Fruit fly (Drosophila melanogaster) whole organism, embryonic: ENCODE measurements around the gene CG6340.

Experiments
- Asciz ChIP-seq: fragments of 200-800 bp; sonication (Bioruptor generic); optimal IDR thresholded peaks from 2 replicates; lab custom pipeline; 2017; ENCODE audit warnings: missing biosample characterization, mild to moderate bottlenecking, missing genetic modification characterization, missing genetic modification reagents
- Atf-2 ChIP-seq: fragments of 200-800 bp; sonication (Bioruptor generic); optimal IDR thresholded peaks from 2 replicates; lab custom pipeline; 2016; ENCODE audit warnings: missing biosample characterization, missing genetic modification characterization
- B-H2 ChIP-seq: fragments of 200-800 bp; sonication (Bioruptor generic); optimal IDR thresholded peaks from 2 replicates; lab custom pipeline; 2018; ENCODE audit warnings: missing biosample characterization, mild to moderate bottlenecking, missing genetic modification characterization
- CG10979 ChIP-seq: fragments of 200-800 bp; sonication (Bioruptor generic); optimal IDR thresholded peaks from 2 replicates; lab custom pipeline; 2018; ENCODE audit warnings: missing biosample characterization, mild to moderate bottlenecking, missing genetic modification characterization, moderate library complexity
- CG13123 ChIP-seq: fragments of 200-800 bp; sonication (Bioruptor generic); optimal IDR thresholded peaks from 2 replicates; lab custom pipeline; 2016; ENCODE audit warnings: missing biosample characterization, missing genetic modification characterization
- CG13424 ChIP-seq: fragments of 200-800 bp; sonication (Bioruptor generic); optimal IDR thresholded peaks from 2 replicates; lab custom pipeline; 2019; ENCODE audit warnings: missing biosample characterization, mild to moderate bottlenecking, missing genetic modification characterization, moderate library complexity
- CG13624 ChIP-seq: fragments of 200-800 bp; sonication (Bioruptor generic); optimal IDR thresholded peaks from 2 replicates; lab custom pipeline; 2016; ENCODE audit warnings: missing biosample characterization, missing genetic modification characterization
- CG15073 ChIP-seq: fragments of 200-800 bp; sonication (Bioruptor generic); optimal IDR thresholded peaks from 2 replicates; lab custom pipeline; 2016; ENCODE audit warnings: missing biosample characterization, missing genetic modification characterization
- CG15696 ChIP-seq: fragments of 200-800 bp; sonication (Bioruptor generic); optimal IDR thresholded peaks from 2 replicates; lab custom pipeline; 2019; ENCODE audit warnings: missing biosample characterization, mild to moderate bottlenecking, missing genetic modification characterization, moderate library complexity
- CG17328 ChIP-seq: fragments of 200-800 bp; sonication (Bioruptor generic); IDR thresholded peaks from 2 replicates; pipeline ENCODE4 v1.3.6; 2022; ENCODE audit warnings: missing biosample characterization, missing genetic modification characterization
- CG17385 ChIP-seq: fragments of 200-800 bp; sonication (Bioruptor generic); optimal IDR thresholded peaks from 3 replicates; lab custom pipeline; 2018; ENCODE audit warnings: missing biosample characterization, mild to moderate bottlenecking, missing genetic modification characterization
- CG1792 ChIP-seq: fragments of 200-800 bp; sonication (Bioruptor generic); optimal IDR thresholded peaks from 2 replicates; lab custom pipeline; 2016; ENCODE audit warnings: missing biosample characterization, missing genetic modification characterization
- CG2678 ChIP-seq: fragments of 200-800 bp; sonication (Bioruptor generic); optimal IDR thresholded peaks from 3 replicates; lab custom pipeline; 2019; ENCODE audit warnings: missing biosample characterization, mild to moderate bottlenecking, missing genetic modification characterization, moderate library complexity
- CG2875 ChIP-seq: fragments of 200-800 bp; sonication (Bioruptor generic); optimal IDR thresholded peaks from 2 replicates; lab custom pipeline; 2017; ENCODE audit warnings: missing biosample characterization, mild to moderate bottlenecking, missing genetic modification characterization, missing genetic modification reagents
- CG3163 ChIP-seq: fragments of 200-800 bp; sonication (Bioruptor generic); optimal IDR thresholded peaks from 3 replicates; lab custom pipeline; 2016; ENCODE audit warnings: missing biosample characterization, missing genetic modification characterization
- CG32772 ChIP-seq: fragments of 200-800 bp; sonication (Bioruptor generic); IDR thresholded peaks from 2 replicates; pipeline ENCODE4 v1.3.6; 2022; ENCODE audit warnings: missing biosample characterization, missing genetic modification characterization
- CG34376 ChIP-seq: fragments of 200-800 bp; sonication (Bioruptor generic); optimal IDR thresholded peaks from 2 replicates; lab custom pipeline; 2018; ENCODE audit warnings: missing biosample characterization, mild to moderate bottlenecking, missing genetic modification characterization
- CG4360 ChIP-seq: fragments of 200-800 bp; sonication (Bioruptor generic); IDR thresholded peaks from 2 replicates; pipeline ENCODE4 v1.3.6; 2022; ENCODE audit warnings: missing biosample characterization, missing genetic modification characterization
- CG6175 ChIP-seq: fragments of 200-800 bp; sonication (Bioruptor generic); IDR thresholded peaks from 3 replicates; pipeline ENCODE4 v1.3.6; 2022; ENCODE audit warnings: missing biosample characterization, missing genetic modification characterization
- CG6791 ChIP-seq: fragments of 200-800 bp; sonication (Bioruptor generic); IDR thresholded peaks from 3 replicates; pipeline ENCODE4 v1.3.6; 2022; ENCODE audit warnings: missing biosample characterization, missing genetic modification characterization; ENCODE audit not compliant: partially characterized antibody
- CG7786 ChIP-seq: fragments of 200-800 bp; sonication (Bioruptor generic); optimal IDR thresholded peaks from 2 replicates; lab custom pipeline; 2016; ENCODE audit warnings: missing biosample characterization, missing genetic modification characterization
- CG9727 ChIP-seq: fragments of 200-800 bp; sonication (Bioruptor generic); optimal IDR thresholded peaks from 3 replicates; lab custom pipeline; 2017; ENCODE audit warnings: missing biosample characterization, mild to moderate bottlenecking, missing genetic modification characterization
- Dad ChIP-seq: fragments of 200-800 bp; sonication (Bioruptor generic); optimal IDR thresholded peaks from 3 replicates; lab custom pipeline; 2016; ENCODE audit warnings: missing biosample characterization, missing genetic modification characterization
- Dfd ChIP-seq, 2 experiments: fragments of >200 bp; optimal IDR thresholded peaks; 2 replicates each; lab custom pipeline; 2017; ENCODE audit warnings: missing biosample characterization in 2 of 2, missing genetic modification characterization in 2 of 2
- H15 ChIP-seq: fragments of 200-800 bp; sonication (Bioruptor generic); IDR thresholded peaks from 3 replicates; pipeline ENCODE4 v1.3.6; 2022; ENCODE audit warnings: missing biosample characterization, missing genetic modification characterization
- HLH3B ChIP-seq: fragments of 200-800 bp; sonication (Bioruptor generic); IDR thresholded peaks from 2 replicates; pipeline ENCODE4 v1.3.6; 2022; ENCODE audit warnings: missing biosample characterization, missing genetic modification characterization
- Jarid2 ChIP-seq: fragments of 200-800 bp; sonication (Bioruptor generic); optimal IDR thresholded peaks from 3 replicates; lab custom pipeline; 2017; ENCODE audit warnings: mild to moderate bottlenecking, missing biosample characterization, missing genetic modification reagents, missing genetic modification characterization
- MBD-R2 ChIP-seq: fragments of 200-800 bp; sonication (Bioruptor generic); IDR thresholded peaks from 2 replicates; pipeline ENCODE4 v1.3.6; 2022; ENCODE audit warnings: missing biosample characterization, missing genetic modification characterization
- Neu2 ChIP-seq: fragments of 200-800 bp; sonication (Bioruptor generic); optimal IDR thresholded peaks from 3 replicates; lab custom pipeline; 2016; ENCODE audit warnings: missing biosample characterization, missing genetic modification characterization, borderline replicate concordance
- Six4 ChIP-seq: fragments of 200-800 bp; sonication (Bioruptor generic); optimal IDR thresholded peaks from 2 replicates; lab custom pipeline; 2016; ENCODE audit warnings: missing biosample characterization, missing genetic modification characterization
- Trl ChIP-seq, 3 experiments: fragments of >200 bp in 2 of 3; fragments of 200-800 bp in 1 of 3; sonication (Bioruptor generic) in 1 of 3; optimal IDR thresholded peaks; 2 replicates in 1 of 3; 3 replicates in 2 of 3; lab custom pipeline; 2016 to 2017; ENCODE audit warnings: missing biosample characterization in 1 of 3, missing genetic modification characterization in 1 of 3
- Xbp1 ChIP-seq: fragments of 200-800 bp; sonication (Bioruptor generic); optimal IDR thresholded peaks from 3 replicates; lab custom pipeline; 2016; ENCODE audit warnings: missing biosample characterization, mild to moderate bottlenecking, missing genetic modification characterization
- ac ChIP-seq: fragments of 200-800 bp; sonication (Bioruptor generic); optimal IDR thresholded peaks from 3 replicates; lab custom pipeline; 2017; ENCODE audit warnings: missing biosample characterization, mild to moderate bottlenecking, missing genetic modification characterization
- ato ChIP-seq: fragments of 200-800 bp; sonication (Bioruptor generic); IDR thresholded peaks from 2 replicates; pipeline ENCODE4 v1.3.6; 2022; ENCODE audit warnings: missing biosample characterization, missing genetic modification characterization; ENCODE audit not compliant: partially characterized antibody
- br ChIP-seq: fragments of >200 bp; optimal IDR thresholded peaks from 2 replicates; lab custom pipeline; 2017
- chn ChIP-seq: fragments of 200-800 bp; sonication (Bioruptor generic); optimal IDR thresholded peaks from 2 replicates; lab custom pipeline; 2016; ENCODE audit warnings: missing biosample characterization, missing genetic modification characterization
- da ChIP-seq: fragments of 200-800 bp; sonication (Bioruptor generic); optimal IDR thresholded peaks from 2 replicates; lab custom pipeline; 2016; ENCODE audit warnings: missing biosample characterization, missing genetic modification characterization
- dan ChIP-seq: fragments of 200-800 bp; sonication (Bioruptor generic); IDR thresholded peaks from 2 replicates; pipeline ENCODE4 v1.3.6; 2022; ENCODE audit warnings: missing biosample characterization, missing genetic modification characterization
- disco-r ChIP-seq: fragments of 200-800 bp; sonication (Bioruptor generic); optimal IDR thresholded peaks from 2 replicates; lab custom pipeline; 2016; ENCODE audit warnings: missing biosample characterization, missing genetic modification characterization
- dmrt11E ChIP-seq: fragments of 200-800 bp; sonication (Bioruptor generic); optimal IDR thresholded peaks from 3 replicates; lab custom pipeline; 2018; ENCODE audit warnings: missing biosample characterization, mild to moderate bottlenecking, missing genetic modification characterization, moderate library complexity
- hbn ChIP-seq: fragments of 200-800 bp; sonication (Bioruptor generic); IDR thresholded peaks from 2 replicates; pipeline ENCODE4 v1.3.6; 2022; ENCODE audit warnings: missing biosample characterization, missing genetic modification characterization; ENCODE audit not compliant: partially characterized antibody
- hkb ChIP-seq, 2 experiments: fragments of 200-800 bp in 1 of 2; fragments of >200 bp in 1 of 2; sonication (Bioruptor generic) in 1 of 2; IDR thresholded peaks in 1 of 2; optimal IDR thresholded peaks in 1 of 2; 2 replicates each; pipeline versions ENCODE4 v1.3.6 to Lab custom; 2017 to 2022; ENCODE audit warnings: missing biosample characterization in 1 of 2, missing genetic modification characterization in 1 of 2
- ken ChIP-seq: fragments of 200-800 bp; sonication (Bioruptor generic); IDR thresholded peaks from 3 replicates; pipeline ENCODE4 v1.3.6; 2022; ENCODE audit warnings: missing biosample characterization, missing genetic modification characterization
- mld ChIP-seq: fragments of 200-800 bp; sonication (Bioruptor generic); IDR thresholded peaks from 3 replicates; pipeline ENCODE4 v1.3.6; 2022; ENCODE audit warnings: missing biosample characterization, missing genetic modification characterization; ENCODE audit not compliant: partially characterized antibody
- pros ChIP-seq: fragments of 200-800 bp; sonication (Bioruptor generic); optimal IDR thresholded peaks from 3 replicates; lab custom pipeline; 2019; ENCODE audit warnings: missing biosample characterization, mild to moderate bottlenecking, missing genetic modification characterization, moderate library complexity
- pum ChIP-seq: fragments of 200-800 bp; sonication (Bioruptor generic); optimal IDR thresholded peaks from 2 replicates; lab custom pipeline; 2016; ENCODE audit warnings: missing biosample characterization, missing genetic modification characterization
- ro ChIP-seq: fragments of 200-800 bp; sonication (Bioruptor generic); IDR thresholded peaks from 2 replicates; pipeline ENCODE4 v1.3.6; 2022; ENCODE audit warnings: missing biosample characterization, missing genetic modification characterization
- sd ChIP-seq: fragments of 200-800 bp; sonication (Bioruptor generic); optimal IDR thresholded peaks from 3 replicates; lab custom pipeline; 2018; ENCODE audit warnings: missing biosample characterization, mild to moderate bottlenecking, missing genetic modification characterization, moderate library complexity
- sisA ChIP-seq: fragments of 200-800 bp; sonication (Bioruptor generic); IDR thresholded peaks from 2 replicates; pipeline ENCODE4 v1.3.6; 2022; ENCODE audit warnings: missing biosample characterization, missing genetic modification characterization
- ttk ChIP-seq: fragments of 200-800 bp; sonication (Bioruptor generic); IDR thresholded peaks from 2 replicates; pipeline ENCODE4 v2.1.2; 2022; ENCODE audit warnings: missing biosample characterization, missing genetic modification characterization
- tx ChIP-seq: fragments of 200-800 bp; sonication (Bioruptor generic); optimal IDR thresholded peaks from 2 replicates; lab custom pipeline; 2016; ENCODE audit warnings: missing biosample characterization, missing genetic modification characterization

The CG6340 gene

dm6 chrX:15453121-15453520 lies 29.1 kb upstream of the CG6340 start, which contains the start of gene CG11655 (continued):
- TF ChIP-seq Six4 (GFP tag; lab: Kevin White, UChicago) (no peak), CG2678 (tag; lab: Kevin White, UChicago) (no peak), CG34376 (GFP tag; lab: Kevin White, UChicago) (peak; percentile 15), dan (GFP tag; lab: Robert Waterston, UW) (no peak), CG6791 (peak; percentile 49; the same call in 1 of the 3 replicates), CG7786 (GFP tag; lab: Kevin White, UChicago) (no peak), Dad (GFP tag; lab: Kevin White, UChicago) (no peak), CG13123 (no peak), Jarid2 (GFP tag; lab: Kevin White, UChicago) (no peak), CG13424 (tag; lab: Kevin White, UChicago) (peak; percentile 13), Trl (optimal IDR thresholded peaks at IDR 0.05; lab: Kevin White, UChicago) (no peak), Trl (GFP tag; optimal IDR thresholded peaks at IDR 0.05; lab: Kevin White, UChicago) (no peak), CG17385 (GFP tag; lab: Kevin White, UChicago) (no peak), mld (GFP tag; lab: Robert Waterston, UW) (no peak), Xbp1 (GFP tag; lab: Kevin White, UChicago) (peak; percentile 23), CG6175 (GFP tag; lab: Robert Waterston, UW) (no peak), tx (GFP tag; lab: Kevin White, UChicago) (no peak), hbn (GFP tag; lab: Robert Waterston, UW) (no peak), CG15073 (GFP tag; lab: Kevin White, UChicago) (no peak), B-H2 (GFP tag; lab: Kevin White, UChicago) (no peak), sd (tag; lab: Kevin White, UChicago) (no peak), disco-r (no peak), H15 (GFP tag; lab: Robert Waterston, UW) (no peak), ato (GFP tag; lab: Robert Waterston, UW) (no peak), CG2875 (GFP tag; lab: Kevin White, UChicago) (no peak), pros (GFP tag; lab: Kevin White, UChicago) (no peak), Atf-2 (GFP tag; lab: Kevin White, UChicago) (no peak), dmrt11E (tag; lab: Kevin White, UChicago) (peak; percentile 35), Asciz (GFP tag; lab: Kevin White, UChicago) (no peak), da (no peak), hkb (optimal IDR thresholded peaks at IDR 0.05; lab: Kevin White, UChicago) (no peak), hkb (GFP tag; IDR thresholded peaks at IDR 0.05; lab: Robert Waterston, UW) (peak; percentile 43; the same call in 1 of the 2 replicates), ac (GFP tag; lab: Kevin White, UChicago) (no peak), Neu2 (no peak), ken (GFP tag; lab: Robert Waterston, UW) (no peak), CG15696 (peak; percentile 4), pum (no peak), CG17328 (GFP tag; lab: Robert Waterston, UW) (0 out of 2 replicates have a peak, but pooled peaks have one; percentile 46), CG10979 (peak; percentile 23), CG3163 (GFP tag; lab: Kevin White, UChicago) (no peak), chn (GFP tag; lab: Kevin White, UChicago) (peak; percentile 4), CG1792 (GFP tag; lab: Kevin White, UChicago) (no peak), CG32772 (no peak), Dfd (GFP tag; optimal IDR thresholded peaks at IDR 0.05; lab: Kevin White, UChicago) (no peak), HLH3B (GFP tag; lab: Robert Waterston, UW) (0 out of 2 replicates have a peak, but pooled peaks have one; percentile 13), sisA (GFP tag; lab: Robert Waterston, UW) (peak; percentile 41; the same call in 1 of the 2 replicates), ttk (GFP tag; lab: Robert Waterston, UW) (no peak), ro (GFP tag; lab: Robert Waterston, UW) (no peak), br (lab: Kevin White, UChicago) (no peak), CG9727 (GFP tag; lab: Kevin White, UChicago) (peak; percentile 40), CG4360 (GFP tag; lab: Robert Waterston, UW) (no peak), MBD-R2 (peak; percentile 67), CG13624 (GFP tag; lab: Kevin White, UChicago) (no peak)
